Worm (Caenorhabditis elegans): Measurements from ENCODE around the gene W01A11.7.

- TF ChIP-seq flt-1 (GFP tag; IDR thresholded peaks at IDR 0.05): no peak
- no peak for TF ChIP-seq ztf-29 (GFP tag; IDR thresholded peaks at IDR 0.05)
- TF ChIP-seq ref-1 (GFP tag; conservative IDR thresholded peaks at IDR 0.05): no peak
- TF ChIP-seq med-1 (GFP tag; optimal IDR thresholded peaks at IDR 0.05; ENCODE audit: insufficient read depth): no peak
- TF ChIP-seq T22C8.4 (GFP tag; IDR thresholded peaks at IDR 0.05): no peak
- TF ChIP-seq klf-2 (GFP tag; conservative IDR thresholded peaks at IDR 0.05): no peak
- TF ChIP-seq cog-1 (tag; optimal IDR thresholded peaks at IDR 0.05): no peak
- no peak for TF ChIP-seq ztf-23 (GFP tag; IDR thresholded peaks at IDR 0.05)
- TF ChIP-seq tab-1 (GFP tag; IDR thresholded peaks at IDR 0.05): no peak
Measured at ce11 chrV:6498441-6498840, 6.7 kb downstream of the W01A11.7 start.

All from whole organism, midembryonic.